Worm (Caenorhabditis elegans): ENCODE measurements around the gene syp-1.

DNA sequence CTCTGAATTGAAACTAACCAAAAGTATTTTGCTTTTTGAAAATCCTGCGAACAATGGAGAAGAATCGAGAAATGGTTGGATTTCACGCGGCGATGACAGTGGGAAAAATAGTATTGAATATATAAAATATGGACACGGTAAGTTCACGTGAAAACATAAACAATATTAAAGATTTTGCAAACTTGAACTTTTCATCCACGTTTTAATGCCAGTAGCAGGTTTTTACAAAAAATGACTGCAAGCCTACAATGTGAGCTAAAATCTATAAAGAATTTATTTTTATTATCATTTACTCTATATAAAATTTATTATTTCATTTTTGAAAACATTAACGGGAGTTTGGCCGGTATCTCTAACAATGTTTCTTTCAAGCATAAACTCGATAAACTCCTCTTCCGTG, 25.4 kb downstream of the syp-1 start, which contains the start of gene F26D2.10:
- no peak for TF ChIP-seq lin-13 (tag; optimal IDR thresholded peaks at IDR 0.05)
- TF ChIP-seq pha-4 (tag; optimal IDR thresholded peaks at IDR 0.05): no peak
- no peak for TF ChIP-seq unc-39 (tag; optimal IDR thresholded peaks at IDR 0.05)

All from whole organism, mixed stage, embryonic.